Worm (Caenorhabditis elegans): ENCODE data around the gene rol-6.

The rol-6 gene

ce11 chrII:8714913-8715447 is 17.9 kb upstream of the rol-6 start, which contains the start of the genes rab-21 and T01B7.13:
TSS of gene rab-21 (minus strand) at chrII:8715013.
TSS of gene T01B7.13 (plus strand) at chrII:8715397.
- TF ChIP-seq dao-5 (tag; optimal IDR thresholded peaks at IDR 0.05) (no peak), W03F9.2 (tag; optimal IDR thresholded peaks at IDR 0.05) (no peak), him-1 (tag; optimal IDR thresholded peaks at IDR 0.05) (no peak)

DNA sequence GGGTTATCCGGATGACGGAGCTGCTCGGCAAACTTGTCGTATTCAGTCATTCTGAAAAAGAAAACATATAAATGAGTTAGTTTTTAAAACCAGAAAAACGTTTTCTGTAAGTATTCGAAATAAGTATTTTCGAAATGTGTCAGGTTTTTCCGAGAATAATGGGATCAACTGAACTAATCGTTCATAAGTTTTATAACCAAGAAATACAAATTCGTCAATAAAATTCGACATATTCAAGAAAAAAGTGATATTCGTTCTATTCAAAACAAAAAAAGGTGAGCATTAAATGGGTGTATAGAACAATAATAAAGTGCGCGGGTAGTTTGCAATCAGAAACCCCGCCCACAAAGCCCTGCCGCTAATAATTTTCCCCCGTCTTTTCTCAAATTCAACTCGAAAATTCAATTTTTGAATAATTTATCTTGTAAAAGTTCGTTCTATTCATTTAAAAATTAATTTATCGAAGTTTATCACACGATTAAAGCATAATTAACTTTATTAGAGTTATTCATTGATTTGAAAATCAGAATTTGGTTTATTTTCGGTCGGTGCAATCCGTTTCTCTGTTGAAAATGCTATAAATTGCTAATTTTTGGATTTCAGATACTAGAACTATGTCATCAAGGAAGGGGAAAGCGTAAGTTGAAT is 16.5 kb upstream of the rol-6 start, which contains the start of the genes cyn-11 and T01B7.5:
Gene cyn-11 (minus strand): TSS at position 51 of the 648 bp plus-strand sequence.
Gene T01B7.5 (plus strand): TSS at position 598 of the 648 bp plus-strand sequence.
- TF ChIP-seq W03F9.2 (tag; optimal IDR thresholded peaks at IDR 0.05) (peak; percentile 39), dao-5 (tag; optimal IDR thresholded peaks at IDR 0.05) (no peak)

- TF ChIP-seq dao-5 (tag; optimal IDR thresholded peaks at IDR 0.05) (no peak), W03F9.2 (tag; optimal IDR thresholded peaks at IDR 0.05) (no peak), him-1 (tag; optimal IDR thresholded peaks at IDR 0.05) (no peak)
Measured at ce11 chrII:8717579-8717978, 15.3 kb upstream of the rol-6 start.

ce11 chrII:8721955-8722524 is 10.8 kb upstream of the rol-6 start, which contains the start of gene trcs-2:
TSS of gene trcs-2 (plus strand) at chrII:8722474.
- TF ChIP-seq him-1 (tag; optimal IDR thresholded peaks at IDR 0.05) (no peak), W03F9.2 (tag; optimal IDR thresholded peaks at IDR 0.05) (no peak), dao-5 (tag; optimal IDR thresholded peaks at IDR 0.05) (no peak)

DNA sequence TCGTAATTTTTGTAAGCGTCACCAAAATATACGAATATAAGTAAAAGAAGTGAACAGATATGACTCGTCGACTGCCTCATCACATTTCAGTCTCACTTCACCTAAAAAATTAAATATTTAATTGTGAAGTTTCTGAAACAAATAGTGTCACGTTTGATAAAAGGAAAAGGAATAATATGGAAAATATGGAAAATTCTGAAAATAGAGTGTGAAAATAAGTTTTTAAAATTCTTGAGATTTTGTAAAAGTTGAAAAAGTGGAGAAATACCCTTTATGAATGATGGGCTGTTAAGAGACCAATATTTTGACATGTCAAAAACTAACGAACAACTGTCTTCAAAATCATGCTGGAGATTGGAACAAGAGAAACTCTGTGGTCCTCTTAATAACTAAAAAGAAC is 6.2 kb upstream of the rol-6 start, which contains the start of gene T01B7.9:
Gene T01B7.9 (minus strand): TSS at position 101 of the 400 bp plus-strand sequence.
- TF ChIP-seq him-1 (tag; optimal IDR thresholded peaks at IDR 0.05) (no peak), W03F9.2 (tag; optimal IDR thresholded peaks at IDR 0.05) (no peak), dao-5 (tag; optimal IDR thresholded peaks at IDR 0.05) (no peak)

- TF ChIP-seq dao-5 (tag; optimal IDR thresholded peaks at IDR 0.05): no peak
- TF ChIP-seq him-1 (tag; optimal IDR thresholded peaks at IDR 0.05): no peak
- no peak for TF ChIP-seq W03F9.2 (tag; optimal IDR thresholded peaks at IDR 0.05)
Measured at ce11 chrII:8730281-8730680, 2.6 kb upstream of the rol-6 start.

ce11 chrII:8730960-8731693 is 1.7 kb upstream of the rol-6 start:
- no peak for TF ChIP-seq dao-5 (tag; optimal IDR thresholded peaks at IDR 0.05)
- TF ChIP-seq W03F9.2 (tag; optimal IDR thresholded peaks at IDR 0.05): no peak
- TF ChIP-seq him-1 (tag; optimal IDR thresholded peaks at IDR 0.05): no peak

DNA sequence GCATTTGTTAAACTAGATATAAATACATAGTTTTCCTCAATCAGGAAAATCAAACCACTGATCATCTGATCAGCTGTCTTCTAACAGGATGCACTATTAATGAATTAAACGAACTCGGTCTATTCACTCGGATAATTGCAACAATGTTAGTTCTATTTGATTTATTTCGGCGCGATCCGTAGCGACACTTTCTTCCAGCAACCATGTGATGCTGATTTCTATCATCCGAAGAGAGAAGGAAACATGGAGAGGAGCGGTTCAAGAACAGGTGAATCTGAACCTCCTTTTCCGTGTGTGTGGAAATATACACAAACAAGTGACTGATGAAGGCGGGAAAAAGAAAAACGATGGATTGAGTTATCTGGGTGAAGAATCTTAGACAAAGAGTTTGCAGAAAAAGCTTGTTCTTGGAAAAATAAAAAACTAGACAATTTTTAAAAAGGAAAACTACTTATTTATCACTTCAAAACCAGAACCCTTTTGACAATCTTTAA is 1.1 kb upstream of the rol-6 start:
- no peak for TF ChIP-seq dao-5 (tag; optimal IDR thresholded peaks at IDR 0.05)
- TF ChIP-seq W03F9.2 (tag; optimal IDR thresholded peaks at IDR 0.05): no peak
- TF ChIP-seq him-1 (tag; optimal IDR thresholded peaks at IDR 0.05): no peak

ce11 chrII:8733627-8734026 is 777 bp downstream of the rol-6 start:
- no peak for TF ChIP-seq him-1 (tag; optimal IDR thresholded peaks at IDR 0.05)
- no peak for TF ChIP-seq dao-5 (tag; optimal IDR thresholded peaks at IDR 0.05)
- no peak for TF ChIP-seq W03F9.2 (tag; optimal IDR thresholded peaks at IDR 0.05)

DNA sequence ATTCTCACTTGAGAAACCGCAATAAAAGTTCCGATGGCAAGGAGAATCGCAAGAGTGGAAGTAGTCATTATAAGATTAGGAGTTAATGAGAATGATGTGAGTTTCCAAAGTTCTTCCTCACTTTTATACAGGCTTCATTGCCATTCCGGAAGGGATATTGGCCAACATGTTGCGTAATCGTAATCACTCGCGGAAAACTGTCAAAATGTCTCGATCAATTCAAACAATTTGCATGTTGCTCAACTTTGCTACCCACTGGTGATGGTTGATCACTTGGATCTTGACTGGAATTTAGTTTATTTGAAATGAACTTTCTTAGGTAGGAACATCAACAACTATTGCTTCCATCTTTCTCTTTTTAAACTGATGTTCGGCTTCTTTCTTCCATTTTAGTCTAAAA is 4.6 kb downstream of the rol-6 start, which contains the start of gene idpb-4:
Gene idpb-4 (minus strand): TSS at position 101 of the 400 bp plus-strand sequence.
- TF ChIP-seq W03F9.2 (tag; optimal IDR thresholded peaks at IDR 0.05): no peak
- no peak for TF ChIP-seq dao-5 (tag; optimal IDR thresholded peaks at IDR 0.05)
- TF ChIP-seq him-1 (tag; optimal IDR thresholded peaks at IDR 0.05): no peak

DNA sequence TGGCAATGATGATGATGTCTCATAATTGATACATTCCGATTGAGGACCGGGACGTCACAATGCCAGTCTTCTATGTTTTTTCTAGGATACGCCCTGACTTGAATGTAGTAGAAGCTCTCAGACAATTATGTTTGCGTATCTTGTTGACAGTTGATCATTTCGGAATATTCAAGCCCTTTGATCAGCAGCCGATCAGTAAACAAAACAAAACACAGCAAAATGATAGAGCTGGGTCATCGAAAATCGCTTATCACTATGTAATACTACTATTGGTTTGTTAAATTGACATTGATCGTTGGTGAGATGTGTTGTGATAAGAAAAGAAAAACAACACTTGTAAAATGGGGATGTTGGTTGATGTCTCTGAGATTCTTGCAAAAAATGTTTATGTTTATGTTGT is 5.4 kb downstream of the rol-6 start:
- TF ChIP-seq W03F9.2 (tag; optimal IDR thresholded peaks at IDR 0.05): no peak
- TF ChIP-seq dao-5 (tag; optimal IDR thresholded peaks at IDR 0.05): no peak
- TF ChIP-seq him-1 (tag; optimal IDR thresholded peaks at IDR 0.05): no peak

DNA sequence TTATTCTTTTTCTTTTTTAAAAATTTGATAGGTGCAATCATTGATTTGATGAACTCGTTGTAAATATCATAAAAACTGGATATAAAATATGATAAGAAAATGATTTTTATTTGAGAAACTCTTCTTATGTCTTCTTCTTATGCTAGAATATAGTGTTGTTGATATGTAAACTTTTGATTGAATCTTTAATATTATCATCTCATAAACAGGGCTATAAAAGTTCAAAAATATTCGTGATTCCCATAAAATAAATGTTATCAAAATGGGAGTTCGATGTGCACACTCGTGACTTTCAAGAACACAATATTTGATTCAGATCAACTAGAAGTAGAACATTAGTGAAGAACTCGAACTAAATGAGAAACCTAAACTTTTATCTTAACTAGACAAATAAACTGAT is 6.1 kb downstream of the rol-6 start:
- TF ChIP-seq dao-5 (tag; optimal IDR thresholded peaks at IDR 0.05) (no peak), W03F9.2 (tag; optimal IDR thresholded peaks at IDR 0.05) (no peak), him-1 (tag; optimal IDR thresholded peaks at IDR 0.05) (no peak)

DNA sequence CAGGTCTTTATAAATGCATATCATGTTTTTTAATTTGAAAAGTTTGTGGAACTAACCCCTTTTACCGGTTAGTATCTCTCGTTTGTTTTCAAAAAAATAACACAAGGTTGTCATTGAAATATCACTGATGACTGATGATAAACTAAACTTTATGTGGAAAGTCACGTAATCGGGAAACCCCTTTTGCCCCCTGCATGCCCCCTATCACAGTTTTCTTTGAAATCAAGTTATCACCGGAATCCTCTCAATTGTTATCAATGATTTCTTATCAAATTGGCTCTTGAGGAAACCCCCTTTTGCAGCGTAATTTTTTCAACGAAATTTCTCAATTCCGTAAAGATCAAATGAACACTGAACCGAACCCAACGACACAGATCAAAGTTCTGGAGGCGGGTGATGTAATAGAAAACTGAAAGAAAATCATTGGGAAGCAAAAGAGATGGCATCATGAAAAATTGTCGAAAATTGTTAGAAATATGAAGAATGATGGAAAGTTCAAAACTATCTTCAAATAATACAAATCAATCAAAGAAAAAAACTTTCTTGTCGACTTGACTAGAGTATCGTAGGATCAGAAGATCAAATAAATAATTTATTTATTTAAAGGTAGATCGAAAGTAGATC is 7.6 kb downstream of the rol-6 start:
- TF ChIP-seq W03F9.2 (tag; optimal IDR thresholded peaks at IDR 0.05) (no peak), dao-5 (tag; optimal IDR thresholded peaks at IDR 0.05) (no peak), him-1 (tag; optimal IDR thresholded peaks at IDR 0.05) (no peak)
